Fruit fly (Drosophila melanogaster) whole organism, embryonic: Measurements from ENCODE around the gene Mf.

Experiments used
- Adf1 ChIP-seq: fragments of 200-800 bp; sonication (Bioruptor generic); IDR thresholded peaks from 2 replicates; pipeline ENCODE4 v1.3.6; 2022; ENCODE audit warnings: missing biosample characterization, missing genetic modification characterization
- Atf3 ChIP-seq: fragments of 200-800 bp; sonication (Bioruptor generic); optimal IDR thresholded peaks from 3 replicates; lab custom pipeline; 2016; ENCODE audit warnings: missing biosample characterization, missing genetic modification characterization
- BEAF-32 ChIP-seq: fragments of 200-800 bp; sonication (Bioruptor generic); optimal IDR thresholded peaks from 3 replicates; lab custom pipeline; 2017; ENCODE audit warnings: missing biosample characterization, missing genetic modification characterization, mild to moderate bottlenecking, moderate library complexity, missing genetic modification reagents
- Bgb ChIP-seq: fragments of 200-800 bp; sonication (Bioruptor generic); IDR thresholded peaks from 2 replicates; pipeline ENCODE4 v1.3.6; 2022; ENCODE audit warnings: missing biosample characterization, missing genetic modification characterization; ENCODE audit not compliant: partially characterized antibody
- CG11398 ChIP-seq: fragments of 200-800 bp; sonication (Bioruptor generic); optimal IDR thresholded peaks from 2 replicates; lab custom pipeline; 2016; ENCODE audit warnings: missing biosample characterization, missing genetic modification characterization
- CG13287 ChIP-seq: fragments of 200-800 bp; sonication (Bioruptor generic); IDR thresholded peaks from 2 replicates; pipeline ENCODE4 v1.3.6; 2022; ENCODE audit warnings: missing biosample characterization, missing genetic modification characterization; ENCODE audit not compliant: partially characterized antibody
- CG14014 ChIP-seq: fragments of 200-800 bp; sonication (Bioruptor generic); IDR thresholded peaks from 2 replicates; pipeline ENCODE4 v1.3.6; 2022; ENCODE audit warnings: missing biosample characterization, missing genetic modification characterization
- CG16813 ChIP-seq: fragments of 200-800 bp; sonication (Bioruptor generic); IDR thresholded peaks from 3 replicates; pipeline ENCODE4 v1.3.6; 2022; ENCODE audit warnings: missing biosample characterization, missing genetic modification characterization; ENCODE audit not compliant: partially characterized antibody
- CG17328 ChIP-seq: fragments of 200-800 bp; sonication (Bioruptor generic); IDR thresholded peaks from 2 replicates; pipeline ENCODE4 v1.3.6; 2022; ENCODE audit warnings: missing biosample characterization, missing genetic modification characterization
- CG1792 ChIP-seq: fragments of 200-800 bp; sonication (Bioruptor generic); optimal IDR thresholded peaks from 2 replicates; lab custom pipeline; 2016; ENCODE audit warnings: missing biosample characterization, missing genetic modification characterization
- CG31441 ChIP-seq: fragments of 200-800 bp; sonication (Bioruptor generic); IDR thresholded peaks from 2 replicates; pipeline ENCODE4 v1.3.6; 2022; ENCODE audit warnings: missing biosample characterization, missing genetic modification characterization
- CG3163 ChIP-seq: fragments of 200-800 bp; sonication (Bioruptor generic); optimal IDR thresholded peaks from 3 replicates; lab custom pipeline; 2016; ENCODE audit warnings: missing biosample characterization, missing genetic modification characterization
- CG3726 ChIP-seq: fragments of 200-800 bp; sonication (Bioruptor generic); IDR thresholded peaks from 3 replicates; pipeline ENCODE4, ENCODE4 v1.3.6; 2022; ENCODE audit warnings: missing biosample characterization, missing genetic modification characterization
- CG3838 ChIP-seq: fragments of 200-800 bp; sonication (Bioruptor generic); optimal IDR thresholded peaks from 3 replicates; lab custom pipeline; 2016; ENCODE audit warnings: missing biosample characterization, missing genetic modification characterization
- CG3995 ChIP-seq: fragments of 200-800 bp; sonication (Bioruptor generic); optimal IDR thresholded peaks from 3 replicates; lab custom pipeline; 2016; ENCODE audit warnings: missing biosample characterization, missing genetic modification characterization
- CG4360 ChIP-seq: fragments of 200-800 bp; sonication (Bioruptor generic); IDR thresholded peaks from 2 replicates; pipeline ENCODE4 v1.3.6; 2022; ENCODE audit warnings: missing biosample characterization, missing genetic modification characterization
- CG4404 ChIP-seq: fragments of 200-800 bp; sonication (Bioruptor generic); IDR thresholded peaks from 2 replicates; pipeline ENCODE4 v1.3.6; 2022; ENCODE audit warnings: missing biosample characterization, missing genetic modification characterization
- CG4730 ChIP-seq: fragments of 200-800 bp; sonication (Bioruptor generic); IDR thresholded peaks from 2 replicates; pipeline ENCODE4 v1.3.6; 2022; ENCODE audit warnings: missing biosample characterization, missing genetic modification characterization
- CG6689 ChIP-seq: fragments of 200-800 bp; sonication (Bioruptor generic); IDR thresholded peaks from 2 replicates; pipeline ENCODE4 v1.3.6; 2022; ENCODE audit warnings: missing biosample characterization, missing genetic modification characterization
- CG8359 ChIP-seq: fragments of 200-800 bp; sonication (Bioruptor generic); optimal IDR thresholded peaks from 2 replicates; lab custom pipeline; 2017; ENCODE audit warnings: missing biosample characterization, mild to moderate bottlenecking, missing genetic modification characterization, borderline replicate concordance
- CG8765 ChIP-seq: fragments of 200-800 bp; sonication (Bioruptor generic); IDR thresholded peaks from 2 replicates; pipeline ENCODE4 v1.3.6; 2022; ENCODE audit warnings: missing biosample characterization, missing genetic modification characterization
- CG8924 ChIP-seq: fragments of 200-800 bp; optimal IDR thresholded peaks from 3 replicates; lab custom pipeline; 2019; ENCODE audit warnings: missing biosample characterization, mild to moderate bottlenecking, missing genetic modification characterization, moderate library complexity
- Chrac-16 ChIP-seq: fragments of 200-800 bp; sonication (Bioruptor generic); optimal IDR thresholded peaks from 3 replicates; lab custom pipeline; 2016; ENCODE audit warnings: missing biosample characterization, missing genetic modification characterization
- Dek ChIP-seq: fragments of 200-800 bp; sonication (Bioruptor generic); optimal IDR thresholded peaks from 3 replicates; lab custom pipeline; 2019; ENCODE audit warnings: missing biosample characterization, mild to moderate bottlenecking, missing genetic modification characterization, moderate library complexity
- Dip3 ChIP-seq: fragments of 200-800 bp; sonication (Bioruptor generic); optimal IDR thresholded peaks from 3 replicates; lab custom pipeline; 2016; ENCODE audit warnings: missing biosample characterization, missing genetic modification characterization
- Doc3 ChIP-seq: fragments of 200-800 bp; sonication (Bioruptor generic); IDR thresholded peaks from 3 replicates; pipeline ENCODE4 v1.3.6; 2022; ENCODE audit warnings: missing biosample characterization, missing genetic modification characterization; ENCODE audit not compliant: partially characterized antibody
- ERR ChIP-seq: fragments of 200-800 bp; sonication (Bioruptor generic); optimal IDR thresholded peaks from 2 replicates; lab custom pipeline; 2016; ENCODE audit warnings: missing biosample characterization, missing genetic modification characterization
- H2.0 ChIP-seq: fragments of 200-800 bp; sonication (Bioruptor generic); IDR thresholded peaks from 2 replicates; pipeline ENCODE4 v1.3.6; 2022; ENCODE audit warnings: missing biosample characterization, missing genetic modification characterization
- HHEX ChIP-seq: fragments of 200-800 bp; sonication (Bioruptor generic); optimal IDR thresholded peaks from 3 replicates; lab custom pipeline; 2017; ENCODE audit warnings: missing biosample characterization, mild to moderate bottlenecking, missing genetic modification characterization, missing genetic modification reagents
- Hmr ChIP-seq: fragments of 200-800 bp; sonication (Bioruptor generic); optimal IDR thresholded peaks from 3 replicates; lab custom pipeline; 2017; ENCODE audit warnings: mild to moderate bottlenecking, missing biosample characterization, missing genetic modification reagents, missing genetic modification characterization
- Hr78 ChIP-seq, 2 experiments: fragments of 200-800 bp in 1 of 2; fragments of >200 bp in 1 of 2; sonication (Bioruptor generic) in 1 of 2; optimal IDR thresholded peaks; 2 replicates each; lab custom pipeline; 2017 to 2019; ENCODE audit warnings: missing biosample characterization in 2 of 2, missing genetic modification characterization in 2 of 2, mild to moderate bottlenecking in 1 of 2, moderate library complexity in 1 of 2
- Myb ChIP-seq: fragments of 200-800 bp; sonication (Bioruptor generic); optimal IDR thresholded peaks from 2 replicates; lab custom pipeline; 2016; ENCODE audit warnings: missing biosample characterization, missing genetic modification characterization
- NC2β ChIP-seq: fragments of 200-800 bp; sonication (Bioruptor generic); optimal IDR thresholded peaks from 2 replicates; lab custom pipeline; 2016; ENCODE audit warnings: missing biosample characterization, missing genetic modification characterization
- Optix ChIP-seq: fragments of 200-800 bp; sonication (Bioruptor generic); IDR thresholded peaks from 3 replicates; pipeline ENCODE4 v1.3.6; 2022; ENCODE audit warnings: missing biosample characterization, missing genetic modification characterization
- Tbp ChIP-seq: fragments of >200 bp; optimal IDR thresholded peaks from 2 replicates; lab custom pipeline; 2018; ENCODE audit warnings: missing biosample characterization, missing genetic modification characterization
- al ChIP-seq: fragments of 200-800 bp; sonication (Bioruptor generic); IDR thresholded peaks from 2 replicates; pipeline ENCODE4 v1.3.6; 2022; ENCODE audit warnings: missing biosample characterization, missing genetic modification characterization
- gro ChIP-seq: fragments of 200-800 bp; sonication (Bioruptor generic); optimal IDR thresholded peaks from 2 replicates; lab custom pipeline; 2016; ENCODE audit warnings: missing biosample characterization, missing genetic modification characterization
- gt ChIP-seq: fragments of 200-800 bp; sonication (Bioruptor generic); IDR thresholded peaks from 2 replicates; pipeline ENCODE4 v1.3.6; 2022; ENCODE audit warnings: missing biosample characterization, missing genetic modification characterization
- ham ChIP-seq: fragments of 200-800 bp; sonication (Bioruptor generic); IDR thresholded peaks from 2 replicates; pipeline ENCODE4 v1.3.6; 2022; ENCODE audit warnings: missing biosample characterization, missing genetic modification characterization
- hbn ChIP-seq: fragments of 200-800 bp; sonication (Bioruptor generic); IDR thresholded peaks from 2 replicates; pipeline ENCODE4 v1.3.6; 2022; ENCODE audit warnings: missing biosample characterization, missing genetic modification characterization; ENCODE audit not compliant: partially characterized antibody
- maf-S ChIP-seq: fragments of 200-800 bp; sonication (Bioruptor generic); optimal IDR thresholded peaks from 2 replicates; lab custom pipeline; 2016; ENCODE audit warnings: missing biosample characterization, missing genetic modification characterization
- pfk ChIP-seq: fragments of 200-800 bp; sonication (Bioruptor generic); optimal IDR thresholded peaks from 2 replicates; lab custom pipeline; 2018; ENCODE audit warnings: missing biosample characterization, mild to moderate bottlenecking, missing genetic modification characterization, moderate library complexity
- psq ChIP-seq: fragments of 200-800 bp; sonication (Bioruptor generic); optimal IDR thresholded peaks from 2 replicates; lab custom pipeline; 2017; ENCODE audit warnings: missing biosample characterization, missing genetic modification characterization
- row ChIP-seq: fragments of 200-800 bp; sonication (Bioruptor generic); IDR thresholded peaks from 3 replicates; pipeline ENCODE4 v1.3.6; 2022; ENCODE audit warnings: missing biosample characterization, missing genetic modification characterization
- slp2 ChIP-seq: fragments of 200-800 bp; sonication (Bioruptor generic); optimal IDR thresholded peaks from 2 replicates; lab custom pipeline; 2016; ENCODE audit warnings: missing biosample characterization, missing genetic modification characterization
- sqz ChIP-seq: fragments of 200-800 bp; sonication (Bioruptor generic); optimal IDR thresholded peaks from 3 replicates; lab custom pipeline; 2018; ENCODE audit warnings: missing biosample characterization, mild to moderate bottlenecking, missing genetic modification characterization
- sr ChIP-seq: fragments of 200-800 bp; sonication (Bioruptor generic); IDR thresholded peaks from 3 replicates; pipeline ENCODE4 v1.3.6; 2022; ENCODE audit warnings: missing biosample characterization, missing genetic modification characterization
- trem ChIP-seq: fragments of 200-800 bp; optimal IDR thresholded peaks from 3 replicates; lab custom pipeline; 2019; ENCODE audit warnings: missing biosample characterization, mild to moderate bottlenecking, missing genetic modification characterization, moderate library complexity
- trh ChIP-seq: fragments of 200-800 bp; sonication (Bioruptor generic); optimal IDR thresholded peaks from 2 replicates; lab custom pipeline; 2016; ENCODE audit warnings: missing biosample characterization, missing genetic modification characterization
- unc-4 ChIP-seq: fragments of 200-800 bp; sonication (Bioruptor generic); IDR thresholded peaks from 2 replicates; pipeline ENCODE4 v1.3.6; 2022; ENCODE audit warnings: missing biosample characterization, missing genetic modification characterization; ENCODE audit not compliant: partially characterized antibody
- wek ChIP-seq: fragments of 200-800 bp; sonication (Bioruptor generic); optimal IDR thresholded peaks from 3 replicates; lab custom pipeline; 2018; ENCODE audit warnings: missing biosample characterization, mild to moderate bottlenecking, missing genetic modification characterization, moderate library complexity

Gene Mf

DNA sequence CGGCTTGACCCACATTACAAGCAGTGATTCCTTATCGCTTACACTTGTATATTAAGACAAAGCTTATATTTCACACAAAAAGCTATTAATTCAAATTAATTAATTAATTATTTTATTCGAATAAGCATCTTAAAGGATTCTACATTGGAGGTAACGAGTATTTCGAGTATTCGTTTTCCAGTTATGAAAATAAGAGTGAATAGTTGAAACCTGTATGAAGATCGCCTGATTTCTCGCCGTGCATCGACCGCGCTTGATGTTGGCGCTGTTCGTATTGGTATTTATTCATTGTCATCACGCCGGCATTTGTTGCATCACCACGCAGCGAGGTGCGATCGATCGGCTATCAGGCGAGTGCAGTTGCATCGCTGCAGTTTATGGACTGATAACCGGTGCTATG lies 35.8 kb downstream of the Mf start (continued):
- TF ChIP-seq BEAF-32 (GFP tag; lab: Kevin White, UChicago) (no peak), wek (GFP tag; lab: Kevin White, UChicago) (no peak), H2.0 (peak; percentile 48; the same call in 1 of the 2 replicates), sr (no peak), CG14014 (peak; percentile 62), ham (GFP tag; lab: Robert Waterston, UW) (no peak), trh (GFP tag; lab: Kevin White, UChicago) (no peak), Hmr (GFP tag; lab: Kevin White, UChicago) (peak; percentile 33), Bgb (no peak), CG4730 (GFP tag; lab: Robert Waterston, UW) (peak; percentile 48; the same call in 1 of the 2 replicates), CG4404 (no peak), CG6689 (GFP tag; lab: Robert Waterston, UW) (peak; percentile 60), psq (GFP tag; lab: Kevin White, UChicago) (no peak), CG11398 (GFP tag; lab: Kevin White, UChicago) (no peak), Optix (peak; percentile 55; the same call in 1 of the 3 replicates), Dek (tag; lab: Kevin White, UChicago) (peak; percentile 24), CG1792 (GFP tag; lab: Kevin White, UChicago) (no peak), maf-S (GFP tag; lab: Kevin White, UChicago) (no peak), unc-4 (GFP tag; lab: Robert Waterston, UW) (no peak), CG3838 (GFP tag; lab: Kevin White, UChicago) (no peak), ERR (GFP tag; lab: Kevin White, UChicago) (no peak), pfk (GFP tag; lab: Kevin White, UChicago) (no peak), gt (GFP tag; lab: Robert Waterston, UW) (no peak), gro (GFP tag; lab: Kevin White, UChicago) (no peak), CG17328 (GFP tag; lab: Robert Waterston, UW) (0 out of 2 replicates have a peak, but pooled peaks have one; percentile 44), CG8359 (GFP tag; lab: Kevin White, UChicago) (no peak), CG4360 (GFP tag; lab: Robert Waterston, UW) (no peak), Chrac-16 (GFP tag; lab: Kevin White, UChicago) (no peak), hbn (GFP tag; lab: Robert Waterston, UW) (no peak), CG13287 (GFP tag; lab: Robert Waterston, UW) (no peak), CG8924 (tag; lab: Kevin White, UChicago) (peak; percentile 3), al (GFP tag; lab: Robert Waterston, UW) (no peak), CG3163 (GFP tag; lab: Kevin White, UChicago) (no peak), CG16813 (no peak), trem (tag; lab: Kevin White, UChicago) (peak; percentile 1), CG8765 (no peak), NC2β (GFP tag; lab: Kevin White, UChicago) (no peak), CG3726 (GFP tag; lab: Robert Waterston, UW) (no peak), Doc3 (GFP tag; lab: Robert Waterston, UW) (no peak), row (GFP tag; lab: Robert Waterston, UW) (peak; percentile 82), Dip3 (no peak), Atf3 (no peak), HHEX (peak; percentile 27), Myb (GFP tag; lab: Kevin White, UChicago) (no peak), sqz (GFP tag; lab: Kevin White, UChicago) (no peak), Tbp (GFP tag; lab: Kevin White, UChicago) (no peak), Adf1 (peak; percentile 31; the same call in 1 of the 2 replicates), slp2 (GFP tag; lab: Kevin White, UChicago) (no peak), Hr78 (GFP tag; optimal IDR thresholded peaks at IDR 0.05; lab: Kevin White, UChicago) (peak in 1 of 2 experiments; percentile 47), CG3995 (GFP tag; lab: Kevin White, UChicago) (no peak), CG31441 (GFP tag; lab: Robert Waterston, UW) (peak; percentile 76)
